Worm (Caenorhabditis elegans): ENCODE results near the gene C03B1.17.

Gene C03B1.17

DNA sequence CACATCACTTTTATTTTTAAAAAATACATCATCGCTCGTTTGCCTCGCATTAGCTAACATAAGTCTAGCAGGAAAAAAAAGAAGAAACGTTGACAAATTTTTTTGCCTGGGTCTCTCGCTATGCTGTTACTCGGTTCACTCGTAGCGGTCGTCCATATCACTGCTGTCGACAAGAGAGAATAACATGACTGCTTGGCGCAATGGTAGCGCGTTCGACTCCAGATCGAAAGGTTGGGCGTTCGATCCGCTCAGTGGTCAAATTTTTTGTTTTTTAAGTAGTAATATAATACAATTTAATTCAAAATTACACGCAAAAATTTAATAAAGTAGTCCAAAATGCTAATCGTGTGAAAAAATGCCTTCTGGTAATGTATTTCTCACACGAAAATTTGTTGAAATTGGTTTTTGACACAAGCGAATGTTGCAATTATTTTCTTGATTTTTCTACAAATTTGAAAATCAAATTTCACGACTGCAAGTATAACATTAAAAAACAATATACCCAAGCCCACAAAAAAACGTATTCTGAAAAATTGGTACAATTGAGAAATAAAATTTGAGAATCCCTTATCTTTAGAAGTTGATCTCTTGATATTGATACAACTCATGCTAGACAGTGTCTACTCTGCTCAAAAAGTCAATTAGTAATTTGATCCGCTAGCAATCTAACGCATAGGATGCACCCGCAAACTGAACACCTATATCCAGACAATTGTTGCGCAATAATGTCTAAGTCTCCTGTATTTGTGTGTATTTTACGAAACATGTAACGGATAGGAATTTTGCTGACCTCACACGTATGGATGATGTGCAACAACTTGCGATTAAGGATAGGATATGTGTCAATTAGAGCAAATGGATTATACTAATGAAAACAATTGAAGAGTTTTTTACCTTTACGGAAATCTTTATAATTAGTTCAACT lies 2.0 kb upstream of the C03B1.17 start (continued):
- TF ChIP-seq ceh-79 (tag; optimal IDR thresholded peaks at IDR 0.05) (peak; percentile 63), him-1 (tag; optimal IDR thresholded peaks at IDR 0.05) (peak; percentile 93), ceh-27 (GFP tag; optimal IDR thresholded peaks at IDR 0.05) (peak; percentile 47), lin-54 (GFP tag; optimal IDR thresholded peaks at IDR 0.05) (no peak), F33H1.4 (GFP tag; IDR thresholded peaks at IDR 0.05) (no peak), T07F8.4 (tag; optimal IDR thresholded peaks at IDR 0.05) (peak; percentile 61), ekl-4 (GFP tag; IDR thresholded peaks at IDR 0.05) (0 out of 2 replicates have a peak, but pooled peaks have one; percentile 27), ZK185.1 (tag; optimal IDR thresholded peaks at IDR 0.05; ENCODE audit: poor library complexity, severe bottlenecking) (peak; percentile 67), ztf-28 (GFP tag; IDR thresholded peaks at IDR 0.05) (no peak), pbrm-1 (GFP tag; IDR thresholded peaks at IDR 0.05) (peak; percentile 85), chd-7 (tag; optimal IDR thresholded peaks at IDR 0.05) (no peak), B0035.1 (tag; optimal IDR thresholded peaks at IDR 0.05) (peak; percentile 62), tbp1 (GFP tag; optimal IDR thresholded peaks at IDR 0.05) (peak; percentile 97), nhr-90 (tag; optimal IDR thresholded peaks at IDR 0.05) (peak; percentile 81), lir-1 (GFP tag; conservative IDR thresholded peaks at IDR 0.05) (peak; percentile 35), sptf-2 (GFP tag; optimal IDR thresholded peaks at IDR 0.05) (peak; percentile 41), B0261.1 (tag; optimal IDR thresholded peaks at IDR 0.05) (peak; percentile 97), F10E7.11 (tag; optimal IDR thresholded peaks at IDR 0.05) (peak; percentile 26), lin-26 (GFP tag; IDR thresholded peaks at IDR 0.05) (peak; percentile 89; the same call in 1 of the 2 replicates), B0019.2 (GFP tag; conservative IDR thresholded peaks at IDR 0.05) (no peak), ceh-100 (GFP tag; IDR thresholded peaks at IDR 0.05) (peak; percentile 21; the same call in 1 of the 2 replicates), akir-1 (GFP tag; optimal IDR thresholded peaks at IDR 0.05) (peak; percentile 9), ztf-25 (GFP tag; IDR thresholded peaks at IDR 0.05) (0 out of 2 replicates have a peak, but pooled peaks have one; percentile 55), tbx-9 (tag; optimal IDR thresholded peaks at IDR 0.05; ENCODE audit: borderline replicate concordance) (peak; percentile 13), K12H6.12 (tag; optimal IDR thresholded peaks at IDR 0.05) (peak; percentile 47), hlh-12 (tag; optimal IDR thresholded peaks at IDR 0.05) (peak; percentile 41), rcor-1 (GFP tag; IDR thresholded peaks at IDR 0.05) (peak; percentile 53), atf-7 (tag; optimal IDR thresholded peaks at IDR 0.05) (peak; percentile 10), ztf-26 (tag; optimal IDR thresholded peaks at IDR 0.05) (peak; percentile 57), egl-44 (GFP tag; IDR thresholded peaks at IDR 0.05) (peak; percentile 78; the same call in 1 of the 2 replicates), Y56A3A.18 (GFP tag; IDR thresholded peaks at IDR 0.05) (no peak; the same call in 1 of the 2 replicates), attf-5 (GFP tag; optimal IDR thresholded peaks at IDR 0.05) (peak; percentile 42), dpl-1 (GFP tag; optimal IDR thresholded peaks at IDR 0.05) (no peak), ceh-58 (GFP tag; IDR thresholded peaks at IDR 0.05) (0 out of 2 replicates have a peak, but pooled peaks have one; percentile 84), ztf-6 (GFP tag; IDR thresholded peaks at IDR 0.05) (no peak), snpc-3.4 (tag; optimal IDR thresholded peaks at IDR 0.05) (peak; percentile 39), mxl-1 (tag; optimal IDR thresholded peaks at IDR 0.05) (peak; percentile 56), nfyb-1 (GFP tag; IDR thresholded peaks at IDR 0.05) (peak; percentile 88), rpc-1 (optimal IDR thresholded peaks at IDR 0.05) (peak; percentile 89), rpc-1 (tag; optimal IDR thresholded peaks at IDR 0.05) (peak; percentile 95), mes-4 (tag; optimal IDR thresholded peaks at IDR 0.05) (peak; percentile 59), let-607 (tag; optimal IDR thresholded peaks at IDR 0.05) (peak; percentile 39 to 67), pha-4 (tag; optimal IDR thresholded peaks at IDR 0.05) (no peak), snpc-1.3 (tag; optimal IDR thresholded peaks at IDR 0.05; ENCODE audit: insufficient read depth) (peak; percentile 85), T26A5.8 (tag; optimal IDR thresholded peaks at IDR 0.05) (peak; percentile 66), rec-8 (tag; optimal IDR thresholded peaks at IDR 0.05) (peak; percentile 40 to 76)

Data from whole organism, young adult.